Fruit fly (Drosophila melanogaster): ENCODE data around the gene Graf.

Graf gene

DNA sequence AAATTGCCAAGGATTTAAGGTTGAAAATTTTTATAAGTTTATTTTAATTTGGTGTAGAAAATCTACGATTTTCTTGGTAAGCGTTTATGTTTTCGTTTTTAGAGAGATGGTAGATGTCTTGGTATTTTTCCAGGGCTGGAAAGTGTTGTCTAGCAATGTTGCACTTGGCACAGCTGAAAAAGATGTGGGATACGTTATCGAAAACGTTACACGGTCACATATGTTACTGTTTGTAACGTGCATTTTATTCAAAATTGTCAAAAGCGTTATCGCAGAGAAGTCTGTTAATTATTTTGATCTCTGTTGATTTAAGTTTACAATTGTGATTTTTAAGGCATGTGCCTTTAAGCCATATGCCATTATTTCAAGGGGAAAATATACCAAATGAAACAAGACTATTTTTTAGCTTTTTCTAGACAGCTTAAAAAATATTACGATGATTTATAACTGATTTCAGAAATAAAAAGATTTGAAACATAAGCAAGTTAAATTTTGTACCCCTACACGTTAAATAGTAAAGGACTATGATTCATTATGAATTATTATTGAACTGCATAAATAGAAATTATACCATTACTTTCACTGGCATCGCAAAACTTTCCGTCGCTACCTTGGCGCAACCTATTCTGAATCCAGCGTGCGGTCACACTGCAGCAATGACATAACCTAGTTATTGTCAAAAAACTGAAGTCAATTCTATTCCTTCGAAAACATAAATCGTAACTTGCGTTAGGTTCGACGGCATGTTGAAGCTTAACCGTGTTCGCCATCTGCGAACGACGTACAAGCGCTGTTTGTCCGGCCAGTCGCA, 25.1 kb upstream of the Graf start, which contains the start of the genes Paf-AHalpha and mRpS30 (continued):
- TF ChIP-seq CG31224 (GFP tag; IDR thresholded peaks at IDR 0.05) (no peak), MESR4 (GFP tag; optimal IDR thresholded peaks at IDR 0.05) (peak; percentile 70), Six4 (GFP tag; optimal IDR thresholded peaks at IDR 0.05) (no peak), gsb-n (tag; optimal IDR thresholded peaks at IDR 0.05) (no peak), CkIIα-i1 (GFP tag; IDR thresholded peaks at IDR 0.05) (no peak), jigr1 (GFP tag; IDR thresholded peaks at IDR 0.05) (no peak), CG13287 (GFP tag; IDR thresholded peaks at IDR 0.05; ENCODE audit: partially characterized antibody) (no peak), CG9215 (GFP tag; IDR thresholded peaks at IDR 0.05) (no peak), ATbp (GFP tag; optimal IDR thresholded peaks at IDR 0.05) (no peak), Mes4 (GFP tag; optimal IDR thresholded peaks at IDR 0.05) (no peak), CG11560 (tag; IDR thresholded peaks at IDR 0.05) (no peak), dpn (GFP tag; optimal IDR thresholded peaks at IDR 0.05) (peak in 1 of 2 experiments; percentile 3), CG4617 (GFP tag; optimal IDR thresholded peaks at IDR 0.05; ENCODE audit: borderline replicate concordance) (peak; percentile 61), chinmo (GFP tag; IDR thresholded peaks at IDR 0.05; ENCODE audit: partially characterized antibody) (no peak), Mrtf (GFP tag; IDR thresholded peaks at IDR 0.05) (no peak), BtbVII (GFP tag; optimal IDR thresholded peaks at IDR 0.05) (no peak), oc (tag; optimal IDR thresholded peaks at IDR 0.05) (no peak), E2f2 (GFP tag; IDR thresholded peaks at IDR 0.05) (peak; percentile 26; the same call in 1 of the 2 replicates), Max (GFP tag; optimal IDR thresholded peaks at IDR 0.05) (no peak), usp (GFP tag; optimal IDR thresholded peaks at IDR 0.05) (no peak), CG16813 (GFP tag; IDR thresholded peaks at IDR 0.05; ENCODE audit: partially characterized antibody) (no peak), peb (GFP tag; IDR thresholded peaks at IDR 0.05) (no peak), slou (GFP tag; optimal IDR thresholded peaks at IDR 0.05) (no peak), CG6683 (GFP tag; optimal IDR thresholded peaks at IDR 0.05) (no peak), Dfd (GFP tag; optimal IDR thresholded peaks at IDR 0.05) (no peak), CG31365 (tag; optimal IDR thresholded peaks at IDR 0.05) (no peak), ab (GFP tag; optimal IDR thresholded peaks at IDR 0.05) (no peak), chif (GFP tag; optimal IDR thresholded peaks at IDR 0.05) (no peak), crc (GFP tag; optimal IDR thresholded peaks at IDR 0.05) (no peak), H2.0 (GFP tag; IDR thresholded peaks at IDR 0.05) (no peak), Gsc (GFP tag; IDR thresholded peaks at IDR 0.05) (no peak), CG15514 (GFP tag; optimal IDR thresholded peaks at IDR 0.05) (peak; percentile 44), repo (GFP tag; optimal IDR thresholded peaks at IDR 0.05) (no peak), Aef1 (GFP tag; IDR thresholded peaks at IDR 0.05) (no peak), da (GFP tag; optimal IDR thresholded peaks at IDR 0.05) (no peak), CG13894 (tag; optimal IDR thresholded peaks at IDR 0.05) (no peak), tll (GFP tag; optimal IDR thresholded peaks at IDR 0.05) (peak in 1 of 2 experiments; percentile 61), CG5180 (GFP tag; optimal IDR thresholded peaks at IDR 0.05) (no peak), CHES-1-like (GFP tag; optimal IDR thresholded peaks at IDR 0.05) (no peak), CG8089 (GFP tag; optimal IDR thresholded peaks at IDR 0.05) (no peak), sqz (GFP tag; optimal IDR thresholded peaks at IDR 0.05) (no peak), CG33213 (GFP tag; optimal IDR thresholded peaks at IDR 0.05) (peak; percentile 30), danr (GFP tag; IDR thresholded peaks at IDR 0.05) (no peak), CG10321 (GFP tag; IDR thresholded peaks at IDR 0.05) (no peak), Taf1 (GFP tag; IDR thresholded peaks at IDR 0.05) (no peak), CG4282 (GFP tag; optimal IDR thresholded peaks at IDR 0.05) (no peak), bigmax (GFP tag; optimal IDR thresholded peaks at IDR 0.05) (peak; percentile 96), CG9437 (GFP tag; optimal IDR thresholded peaks at IDR 0.05) (peak; percentile 89), ase (GFP tag; IDR thresholded peaks at IDR 0.05) (no peak), Lpt (GFP tag; optimal IDR thresholded peaks at IDR 0.05) (no peak)
